Worm (Caenorhabditis elegans) whole organism, early embryonic: ENCODE results near the gene grsp-2.

ENCODE experiments used
- F13C5.2 ChIP-seq: sonication (generic microtip); optimal IDR thresholded peaks from 2 replicates; lab custom pipeline; 2017; ENCODE audit warnings: mild to moderate bottlenecking, missing genetic modification characterization, inconsistent platforms, missing compliant biosample characterization
- aly-1 ChIP-seq: sonication (generic microtip); optimal IDR thresholded peaks from 2 replicates; lab custom pipeline; 2016; ENCODE audit warnings: missing genetic modification characterization, missing compliant biosample characterization
- ama-1 ChIP-seq: fragments of 150-350 bp; optimal IDR thresholded peaks from 2 replicates; lab custom pipeline; 2014
- flt-1 ChIP-seq: fragments of 200-800 bp; sonication (Bioruptor generic); IDR thresholded peaks from 2 replicates; pipeline ENCODE4 v1.3.6; 2022; ENCODE audit warnings: missing genetic modification characterization, missing compliant biosample characterization
- sea-1 ChIP-seq: fragments of 200-800 bp; sonication (Bioruptor generic); conservative IDR thresholded peaks from 2 replicates; pipeline ENCODE4 v1.3.6; 2022; ENCODE audit warnings: missing genetic modification characterization, missing compliant biosample characterization

DNA sequence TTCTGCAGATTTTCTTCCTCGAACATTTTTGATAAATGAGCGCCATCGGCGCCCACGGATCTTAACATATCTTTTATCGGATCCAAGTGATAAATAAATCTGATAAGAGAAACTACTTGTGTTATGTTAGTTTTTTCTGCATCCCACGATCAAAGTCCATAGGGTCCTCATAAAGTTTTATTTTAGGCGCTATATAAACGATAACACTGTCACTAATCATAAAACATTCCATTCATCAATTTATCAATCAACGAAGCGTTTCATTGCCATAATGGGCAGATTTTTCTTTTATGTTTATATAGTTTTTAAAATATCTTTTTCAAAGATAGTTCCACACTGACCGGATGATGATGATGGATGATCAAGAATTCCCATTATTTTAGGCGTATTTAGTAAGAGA, 48.5 kb downstream of the grsp-2 start:
- TF ChIP-seq F13C5.2 (tag; lab: Kevin White, UChicago) (no peak), ama-1 (no peak), flt-1 (GFP tag; lab: Robert Waterston, UW) (no peak), sea-1 (GFP tag; lab: Robert Waterston, UW) (no peak), aly-1 (tag; lab: Kevin White, UChicago) (no peak)
